Worm (Caenorhabditis elegans) whole organism, L2 larva: Measurements from ENCODE around the gene Y73B6A.1.

Experiments used
- blmp-1 ChIP-seq: sonication (generic microtip); optimal IDR thresholded peaks from 2 replicates; lab custom pipeline; 2017; ENCODE audit warnings: missing genetic modification characterization, mild to moderate bottlenecking, missing compliant biosample characterization, antibody characterized with exemption, moderate library complexity; ENCODE audit not compliant: insufficient read depth
- snpc-4 ChIP-seq: fragments of 150-350 bp; optimal IDR thresholded peaks from 2 replicates; lab custom pipeline; 2014; ENCODE audit warnings: missing biosample characterization, missing genetic modification characterization

ce11 chrIV:6664336-6664735 lies 3.5 kb downstream of the Y73B6A.1 start:
- TF ChIP-seq snpc-4 (tag; lab: Kevin White, UChicago) (peak; percentile 42), blmp-1 (tag; lab: Kevin White, UChicago) (no peak)
